Worm (Caenorhabditis elegans) whole organism, L2 larva: ENCODE data around the gene C35C5.8.

Experiments used
- ama-1 ChIP-seq: fragments of 150-350 bp; optimal IDR thresholded peaks from 2 replicates; lab custom pipeline; 2018; ENCODE audit warnings: inconsistent platforms
- lin-13 ChIP-seq: fragments of 150-350 bp; optimal IDR thresholded peaks from 2 replicates; lab custom pipeline; 2014; ENCODE audit warnings: missing biosample characterization, missing genetic modification reagents, missing genetic modification characterization
- lin-39 ChIP-seq: fragments of 150-350 bp; optimal IDR thresholded peaks from 2 replicates; lab custom pipeline; 2014; ENCODE audit warnings: missing biosample characterization, missing genetic modification reagents, missing genetic modification characterization
- mdl-1 ChIP-seq, 2 experiments: fragments of 150-350 bp in 1 of 2; sonication (generic microtip) in 1 of 2; optimal IDR thresholded peaks; 2 replicates each; lab custom pipeline; 2017; ENCODE audit warnings: missing biosample characterization in 2 of 2, missing genetic modification characterization in 2 of 2
- nhr-11 ChIP-seq: fragments of 150-350 bp; optimal IDR thresholded peaks from 2 replicates; lab custom pipeline; 2014; ENCODE audit warnings: missing biosample characterization, missing genetic modification characterization
- nhr-129 ChIP-seq: fragments of 150-350 bp; optimal IDR thresholded peaks from 2 replicates; lab custom pipeline; 2014; ENCODE audit warnings: missing biosample characterization, missing genetic modification characterization
- nhr-23 ChIP-seq: fragments of 150-350 bp; optimal IDR thresholded peaks from 2 replicates; lab custom pipeline; 2014; ENCODE audit warnings: missing biosample characterization, missing genetic modification reagents, missing genetic modification characterization
- snpc-4 ChIP-seq: fragments of 150-350 bp; optimal IDR thresholded peaks from 2 replicates; lab custom pipeline; 2014; ENCODE audit warnings: missing biosample characterization, missing genetic modification characterization
- unc-62 ChIP-seq: fragments of 150-350 bp; optimal IDR thresholded peaks from 2 replicates; lab custom pipeline; 2014; ENCODE audit warnings: missing biosample characterization, missing genetic modification reagents, missing genetic modification characterization

- TF ChIP-seq ama-1 (no peak), snpc-4 (no peak), lin-39 (tag; lab: Kevin White, UChicago) (no peak), lin-13 (GFP tag; lab: Kevin White, UChicago) (no peak), nhr-129 (tag; lab: Kevin White, UChicago) (no peak), nhr-11 (tag; lab: Kevin White, UChicago) (no peak), nhr-23 (no peak), unc-62 (GFP tag; lab: Kevin White, UChicago) (no peak), mdl-1 (tag; optimal IDR thresholded peaks at IDR 0.05; lab: Kevin White, UChicago) (no peak)
Observed at ce11 chrX:11523704-11524103, 9.7 kb upstream of the C35C5.8 start.
